Fruit fly (Drosophila melanogaster): ENCODE results near the gene CG4709.

CG4709 gene

DNA sequence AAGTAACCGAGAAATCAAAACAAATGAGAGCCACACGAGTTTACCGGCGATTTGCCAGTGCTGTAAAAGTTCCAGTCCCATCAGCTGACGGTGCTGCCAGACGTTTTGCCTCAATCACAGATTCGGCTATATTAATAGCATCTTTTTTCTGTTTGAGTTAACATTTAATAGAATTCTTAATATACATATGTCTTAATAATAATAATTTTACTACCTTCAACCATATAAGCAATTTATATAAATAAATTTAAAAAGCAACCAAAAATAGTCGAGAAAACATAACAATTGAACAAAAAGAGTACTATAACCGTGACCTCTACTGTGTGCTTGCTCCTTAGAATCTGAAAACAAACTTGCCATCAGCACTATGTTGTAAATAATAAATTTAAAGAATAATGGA is at the start of gene CG4709, which contains the start of gene CG13126:
CG4709 (plus strand) TSS at position 207 of the 400 bp plus-strand sequence.
CG13126 (minus strand) TSS at position 63 of the 400 bp plus-strand sequence.
- no peak for TF ChIP-seq CTCF (optimal IDR thresholded peaks at IDR 0.05)
- no peak for TF ChIP-seq CG8478 (optimal IDR thresholded peaks at IDR 0.05)

DNA sequence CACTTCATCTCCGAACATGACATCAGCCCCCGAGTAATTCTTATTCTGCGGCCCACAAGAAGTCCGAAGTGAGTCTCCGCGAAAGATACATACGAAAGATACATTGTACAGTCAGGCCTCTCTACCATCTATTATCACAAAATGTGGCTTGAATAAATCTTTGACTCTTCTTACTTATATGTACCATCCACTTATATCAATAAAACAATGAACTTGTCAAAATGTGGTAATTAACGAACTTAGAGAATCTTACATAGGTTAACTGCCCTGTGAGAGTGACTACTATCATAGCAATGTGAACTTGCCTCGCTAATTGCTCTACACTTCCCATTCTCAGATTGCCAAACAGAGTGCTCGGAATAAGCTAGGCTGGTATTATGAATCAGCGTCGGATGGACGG is 47.5 kb upstream of the CG4709 start:
- no peak for TF ChIP-seq CG8478 (optimal IDR thresholded peaks at IDR 0.05)

DNA sequence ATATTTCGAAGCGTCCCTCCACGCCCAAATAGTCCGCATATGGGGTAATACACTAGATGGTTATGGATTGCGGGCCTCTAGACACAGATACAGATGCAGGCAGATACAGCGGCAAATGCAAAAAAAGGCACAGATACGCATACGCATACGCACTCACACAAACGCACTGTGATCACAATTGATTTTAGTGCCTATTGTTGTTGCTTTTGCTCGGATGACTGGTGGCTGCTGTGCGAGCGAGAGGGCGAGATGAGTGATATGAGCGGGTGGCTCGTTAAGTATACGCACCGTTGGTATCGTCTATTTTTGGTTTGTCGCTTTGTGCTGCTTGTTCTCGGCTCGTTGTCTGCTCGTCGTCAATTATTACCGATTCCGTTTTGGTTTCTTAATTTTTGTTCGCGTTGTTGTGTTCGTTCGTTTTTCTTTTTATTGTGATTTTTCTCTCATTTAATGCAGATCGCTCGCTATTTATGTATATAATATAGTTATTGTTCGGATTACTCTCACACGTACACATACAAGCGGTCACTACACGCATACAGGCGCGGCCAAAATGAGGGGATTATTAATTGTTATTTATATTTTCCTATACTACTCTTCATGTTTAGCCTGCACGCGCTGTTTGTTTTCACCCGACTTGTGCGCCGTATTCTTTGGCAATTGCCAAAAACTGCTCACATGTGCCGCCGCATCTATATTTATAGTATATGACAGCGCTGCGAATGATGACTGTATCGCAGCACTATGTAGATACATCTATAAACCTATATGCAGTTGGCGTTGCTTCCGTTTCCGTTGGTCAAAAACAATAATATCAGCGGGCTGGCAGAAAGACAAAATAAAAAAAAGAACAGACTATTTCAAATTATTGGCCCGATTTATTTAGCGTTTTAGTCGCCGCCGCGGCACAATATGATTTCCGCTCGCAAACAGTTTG is 46.5 kb upstream of the CG4709 start:
- TF ChIP-seq CTCF (optimal IDR thresholded peaks at IDR 0.05) (no peak), CG8478 (optimal IDR thresholded peaks at IDR 0.05) (no peak)

DNA sequence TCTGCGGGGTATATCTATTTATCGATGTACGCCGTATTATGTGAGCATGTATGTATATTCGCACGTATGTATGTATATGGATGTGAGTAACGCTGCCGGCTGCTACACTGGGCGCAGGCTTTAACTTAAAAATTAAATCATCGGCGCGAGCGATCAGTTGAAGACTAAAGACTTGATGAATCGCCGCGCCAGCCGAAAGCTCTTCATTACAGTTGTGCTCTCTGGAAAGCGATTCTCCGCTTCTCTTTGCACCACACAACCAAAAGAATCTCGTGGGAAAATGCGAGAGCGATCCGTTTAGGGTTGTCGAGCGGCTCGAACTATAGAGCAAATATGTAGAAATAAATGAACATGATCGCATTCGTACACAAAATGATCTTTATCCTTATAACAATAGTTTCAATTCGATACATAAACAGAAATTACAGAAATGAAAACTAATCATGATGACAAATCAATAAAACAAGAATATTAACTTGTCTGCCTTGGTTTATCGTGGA is 45.6 kb upstream of the CG4709 start, which contains the start of gene CG13124:
CG13124 (minus strand) TSS at position 166 of the 500 bp plus-strand sequence.
- TF ChIP-seq CG8478 (optimal IDR thresholded peaks at IDR 0.05) (no peak), CTCF (optimal IDR thresholded peaks at IDR 0.05) (no peak)

DNA sequence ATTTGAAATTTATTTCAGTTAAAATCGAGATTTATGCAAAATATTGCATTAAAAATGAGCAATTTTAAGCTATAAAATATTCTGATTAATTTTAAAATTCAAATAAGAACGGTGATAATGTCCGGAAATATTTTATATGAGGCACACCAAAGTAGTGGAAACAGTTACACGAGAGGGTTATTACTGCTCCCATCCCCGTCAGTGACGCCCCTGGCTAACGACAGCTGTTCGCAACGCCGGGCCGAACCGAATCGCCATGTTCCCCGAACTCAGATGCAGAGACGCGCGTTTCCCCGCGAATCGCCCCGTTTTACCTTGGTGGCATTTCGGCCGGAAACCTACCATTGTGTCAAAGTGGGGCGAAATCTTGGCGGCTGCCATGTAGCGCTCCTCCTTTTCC is 42.3 kb upstream of the CG4709 start:
- no peak for TF ChIP-seq CG8478 (optimal IDR thresholded peaks at IDR 0.05)

DNA sequence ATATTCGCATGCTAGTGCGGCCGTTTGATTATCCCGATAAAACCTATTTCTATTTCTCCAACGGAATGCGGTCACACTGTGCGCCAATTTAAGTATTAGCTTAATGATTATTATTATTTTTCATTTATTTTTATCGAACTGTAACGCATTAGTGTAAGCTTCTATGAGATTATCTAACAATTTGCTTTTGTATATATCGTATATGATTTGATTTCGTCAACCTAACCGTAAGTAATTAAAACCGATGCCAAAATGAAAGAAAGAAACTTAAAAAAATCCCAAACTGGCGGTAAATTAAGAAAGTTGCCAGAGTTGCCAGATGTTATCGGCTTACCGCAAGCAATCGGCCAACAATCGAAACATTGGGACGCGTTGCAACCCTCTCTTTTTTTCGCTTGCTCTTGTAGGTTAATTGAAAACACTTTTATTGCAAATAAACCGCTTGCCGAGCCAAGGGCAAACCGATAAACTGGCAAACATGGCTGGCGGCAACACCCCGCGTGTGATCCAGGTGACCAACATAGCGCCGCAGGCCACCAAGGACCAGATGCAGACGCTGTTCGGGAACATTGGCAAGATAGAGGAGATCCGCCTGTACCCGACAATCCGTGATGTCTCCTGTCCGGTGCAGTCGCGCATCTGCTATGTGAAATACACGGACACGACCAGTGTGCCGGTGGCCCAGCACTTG is 41.4 kb upstream of the CG4709 start, which contains the start of the genes Etl1 and Srp54:
Etl1 (minus strand) TSS at position 39 of the 691 bp plus-strand sequence.
Srp54 (plus strand) TSS at position 342 of the 691 bp plus-strand sequence.
- TF ChIP-seq CTCF (optimal IDR thresholded peaks at IDR 0.05) = no peak
- TF ChIP-seq CG8478 (optimal IDR thresholded peaks at IDR 0.05) = no peak

DNA sequence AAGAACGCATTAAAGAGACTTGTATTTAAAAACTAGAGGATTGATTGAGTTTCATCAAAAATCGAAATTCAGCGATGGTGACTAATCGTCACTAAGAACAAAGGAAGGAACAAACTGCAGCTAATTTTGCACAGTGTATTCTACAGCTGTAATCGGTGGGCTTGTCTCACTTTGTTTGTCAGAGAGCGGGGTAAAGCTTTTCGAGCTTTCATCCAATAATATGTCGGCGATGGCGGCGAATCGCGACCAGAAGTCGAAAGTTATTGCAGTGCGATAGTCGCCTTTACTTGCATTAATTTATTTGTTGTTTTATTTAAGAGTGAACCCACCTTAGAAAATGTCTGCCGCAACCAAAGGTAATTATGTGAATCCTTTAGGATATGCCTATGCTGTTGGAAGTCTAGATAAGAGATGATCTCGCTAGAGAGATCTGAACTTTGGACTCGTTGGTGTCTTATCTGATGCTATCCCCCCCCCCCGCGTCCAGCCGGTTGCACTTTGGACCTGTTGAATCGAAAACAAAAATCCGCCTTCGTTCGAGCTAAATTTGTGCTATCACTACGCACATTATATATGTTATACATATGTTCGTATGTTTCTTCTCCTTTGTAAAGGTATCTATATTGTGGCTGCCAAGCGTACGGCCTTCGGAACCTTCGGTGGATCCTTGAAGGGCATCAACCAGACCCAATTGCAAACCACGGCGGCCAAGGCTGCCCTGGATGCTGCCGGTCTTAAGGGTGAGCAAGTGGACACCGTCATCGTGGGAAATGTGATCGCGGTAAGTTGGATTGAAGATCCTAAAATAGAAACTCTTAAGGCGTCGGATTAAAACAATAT is 38.9 kb upstream of the CG4709 start, which contains the start of gene yip2:
yip2 (plus strand) TSS at position 243 of the 840 bp plus-strand sequence.
- TF ChIP-seq CTCF (optimal IDR thresholded peaks at IDR 0.05) = no peak
- TF ChIP-seq CG8478 (optimal IDR thresholded peaks at IDR 0.05) = no peak

DNA sequence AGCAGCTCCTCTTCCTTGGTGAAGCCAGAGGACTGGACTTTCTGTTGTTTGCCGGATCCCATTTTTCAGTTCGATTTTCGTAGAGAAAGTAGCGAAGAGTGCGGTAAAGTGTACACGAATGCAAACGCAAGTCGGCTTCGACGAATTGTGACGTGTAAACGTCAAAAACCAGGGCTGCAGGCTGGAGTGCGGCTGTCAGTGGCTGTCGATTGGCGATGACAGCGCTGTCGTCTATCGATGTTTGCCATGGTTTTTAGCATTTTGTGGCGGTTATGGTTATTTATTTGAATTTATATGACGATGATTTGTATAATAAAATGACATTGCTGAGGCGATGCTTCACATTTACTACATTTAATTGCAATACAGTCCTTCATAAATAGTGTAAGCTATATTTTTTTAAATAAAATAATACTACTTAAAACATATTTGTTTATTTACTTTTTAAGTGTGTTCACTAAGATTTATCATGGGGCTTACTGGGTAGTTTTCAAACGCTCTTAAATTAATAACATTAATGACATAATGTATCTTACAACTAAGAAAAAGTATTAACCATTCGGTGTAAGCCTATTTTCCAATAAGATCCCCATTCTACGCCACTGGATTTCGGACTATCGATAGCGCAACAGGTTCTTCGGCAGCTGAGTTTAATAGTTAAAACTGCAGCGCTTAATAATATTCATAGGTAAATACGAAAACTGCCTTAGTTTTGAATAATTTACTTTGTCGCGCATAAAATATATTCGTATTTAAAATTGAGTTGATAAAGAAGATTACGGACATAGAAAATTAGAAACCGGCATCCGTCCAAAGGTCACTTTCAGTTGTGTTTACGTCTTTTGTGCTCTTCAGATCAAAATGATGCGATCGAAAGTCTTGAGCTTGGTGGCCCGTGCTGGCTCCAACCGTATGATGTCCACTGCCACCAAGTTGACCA is 35.8 kb upstream of the CG4709 start, which contains the start of the genes CG5885 and CG4598:
CG5885 (minus strand) TSS at position 311 of the 940 bp plus-strand sequence.
CG4598 (plus strand) TSS at position 599 of the 940 bp plus-strand sequence.
- TF ChIP-seq CG8478 (optimal IDR thresholded peaks at IDR 0.05) (no peak), CTCF (optimal IDR thresholded peaks at IDR 0.05) (peak in 1 of 2 experiments; percentile 29)

DNA sequence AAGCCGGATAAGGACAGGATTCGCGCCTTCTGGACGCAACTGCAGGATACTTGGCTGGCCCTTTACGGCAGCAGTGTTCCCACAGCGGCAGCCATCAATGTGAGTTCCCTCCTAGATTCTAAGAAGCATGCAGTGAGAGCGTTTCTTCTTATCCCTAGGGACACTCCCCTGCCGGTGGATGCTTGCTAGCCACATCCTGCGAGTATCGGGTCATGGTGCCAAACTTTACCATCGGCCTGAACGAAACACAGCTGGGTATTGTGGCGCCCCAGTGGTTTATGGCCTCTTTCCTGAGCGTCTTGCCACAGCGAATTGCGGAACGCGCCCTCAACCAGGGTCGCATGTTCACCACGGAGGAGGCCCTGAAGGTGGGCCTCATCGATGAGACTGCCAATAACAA is 34.9 kb upstream of the CG4709 start:
- TF ChIP-seq CG8478 (optimal IDR thresholded peaks at IDR 0.05) = no peak
- TF ChIP-seq CTCF (optimal IDR thresholded peaks at IDR 0.05) = no peak

DNA sequence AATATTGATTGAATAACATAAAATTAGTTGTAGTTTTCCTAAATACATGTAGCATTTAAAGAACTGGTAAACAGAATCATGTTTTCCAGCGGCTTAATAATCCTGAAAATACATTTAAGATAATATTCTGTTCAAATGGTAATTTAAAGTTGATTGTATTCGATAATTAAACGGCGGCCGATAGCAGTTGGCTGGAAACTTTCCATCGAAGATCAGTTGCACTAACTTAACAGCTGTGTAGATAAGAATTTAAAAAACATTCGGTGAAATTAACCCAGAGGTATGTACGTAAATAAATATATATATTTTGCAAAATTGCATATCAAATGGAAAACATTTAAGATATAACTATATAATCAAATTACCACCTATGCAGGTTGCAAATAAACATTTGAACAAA is 34.2 kb upstream of the CG4709 start, which contains the start of gene CG4594:
CG4594 (plus strand) TSS at position 212 of the 400 bp plus-strand sequence.
- no peak for TF ChIP-seq CG8478 (optimal IDR thresholded peaks at IDR 0.05)
- no peak for TF ChIP-seq CTCF (optimal IDR thresholded peaks at IDR 0.05)

DNA sequence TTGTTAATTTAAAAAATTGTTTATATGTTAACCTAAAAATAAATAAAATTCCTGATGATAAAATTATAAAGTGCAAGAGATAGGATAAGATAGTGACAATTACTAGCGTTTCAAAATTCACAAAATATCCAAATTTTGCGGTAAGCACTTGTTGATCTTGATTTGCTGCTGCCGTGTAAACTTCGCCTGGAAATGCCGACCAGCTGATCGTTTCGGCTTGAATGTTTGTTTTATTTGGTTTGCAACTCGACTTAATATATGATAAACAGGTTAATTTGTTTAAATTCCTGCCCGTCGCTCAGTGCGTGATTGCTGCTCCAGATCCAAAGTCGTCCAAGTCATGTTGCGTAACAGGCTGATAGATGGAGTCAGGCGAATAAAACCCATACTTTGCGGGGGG is 32.7 kb upstream of the CG4709 start, which contains the start of gene CG4592:
CG4592 (plus strand) TSS at position 233 of the 400 bp plus-strand sequence.
- TF ChIP-seq CG8478 (optimal IDR thresholded peaks at IDR 0.05) (no peak), CTCF (optimal IDR thresholded peaks at IDR 0.05) (no peak)

DNA sequence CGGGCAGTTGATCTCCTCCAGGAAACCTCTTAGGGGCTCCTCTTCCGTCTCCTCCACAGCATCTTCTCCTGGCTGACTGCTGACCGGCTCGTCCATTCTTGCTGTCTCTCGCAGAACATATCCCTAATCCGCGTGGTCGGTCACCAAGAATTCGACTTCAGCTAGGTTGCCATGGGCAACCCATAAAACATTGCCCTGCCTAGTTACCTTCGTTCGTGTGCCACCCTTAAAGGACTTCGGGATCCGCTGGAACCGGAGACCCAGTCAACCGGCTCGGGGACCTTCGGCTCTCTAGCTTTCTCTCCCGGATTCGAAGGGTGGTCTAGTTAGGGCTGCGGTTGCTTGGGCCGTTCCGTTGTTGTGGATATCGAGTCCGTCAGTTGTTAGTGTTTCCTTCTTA is 29.4 kb upstream of the CG4709 start, which contains the start of the genes TbCMF46 and CG42366:
TbCMF46 (minus strand) TSS at position 101 of the 400 bp plus-strand sequence.
CG42366 (plus strand) TSS at position 397 of the 400 bp plus-strand sequence.
- TF ChIP-seq CG8478 (optimal IDR thresholded peaks at IDR 0.05) (no peak), CTCF (optimal IDR thresholded peaks at IDR 0.05) (no peak)

DNA sequence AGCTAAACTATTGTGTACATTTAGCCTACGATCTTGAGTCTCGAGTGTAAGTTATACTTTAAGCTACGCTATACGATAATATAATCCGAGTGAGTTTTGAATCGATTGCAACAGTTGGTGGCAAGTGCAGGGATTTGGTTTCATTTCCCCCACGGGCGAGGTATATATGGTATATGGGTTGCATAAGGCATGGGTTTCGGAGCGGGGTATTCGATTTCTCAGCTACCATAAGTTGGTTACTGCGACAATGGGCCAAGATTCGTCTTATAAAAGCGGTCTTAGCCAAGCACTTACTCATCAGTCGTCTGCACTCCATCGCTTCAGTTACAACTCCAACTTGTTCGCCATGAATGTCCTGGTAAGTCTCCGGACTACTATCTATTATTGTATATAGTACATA is 23.8 kb upstream of the CG4709 start, which contains the start of gene CG42367:
CG42367 (plus strand) TSS at position 301 of the 400 bp plus-strand sequence.
- TF ChIP-seq CG8478 (optimal IDR thresholded peaks at IDR 0.05) (no peak), CTCF (optimal IDR thresholded peaks at IDR 0.05) (no peak)

All from S2 (cell line).